Worm (Caenorhabditis elegans) whole organism, young adult: ENCODE results near the gene col-42.

ENCODE experiments used
- B0019.2 ChIP-seq: fragments of 200-800 bp; sonication (Bioruptor generic); conservative IDR thresholded peaks from 2 replicates; pipeline ENCODE4 v1.3.6; 2022; ENCODE audit warnings: missing genetic modification reagents, missing genetic modification characterization, missing compliant biosample characterization
- ama-1 ChIP-seq, 3 experiments: fragments of 150-350 bp in 1 of 3; sonication (generic microtip) in 2 of 3; optimal IDR thresholded peaks; 2 replicates each; lab custom pipeline; 2014 to 2018; ENCODE audit warnings: missing biosample characterization in 2 of 3, missing genetic modification characterization in 2 of 3, missing genetic modification reagents in 2 of 3
- gei-17 ChIP-seq: fragments of 200-800 bp; sonication (Bioruptor generic); optimal IDR thresholded peaks from 2 replicates; lab custom pipeline; 2018; ENCODE audit warnings: mild to moderate bottlenecking, missing genetic modification characterization, missing compliant biosample characterization
- lin-35 ChIP-seq, 3 experiments: fragments of 150-350 bp in 2 of 3; sonication (generic microtip) in 1 of 3; optimal IDR thresholded peaks; 2 replicates each; lab custom pipeline; 2014 to 2018; ENCODE audit warnings: missing biosample characterization in 3 of 3, missing genetic modification characterization in 3 of 3, missing genetic modification reagents in 3 of 3
- lin-40 ChIP-seq: sonication (generic microtip); optimal IDR thresholded peaks from 2 replicates; lab custom pipeline; 2016; ENCODE audit warnings: missing genetic modification characterization, mild to moderate bottlenecking, missing compliant biosample characterization, missing genotype, missing genetic modification reagents
- lir-1 ChIP-seq: fragments of 200-800 bp; sonication (Bioruptor generic); conservative IDR thresholded peaks from 2 replicates; pipeline ENCODE4 v1.3.6; 2022; ENCODE audit warnings: missing genetic modification reagents, missing genetic modification characterization, missing compliant biosample characterization
- nfyb-1 ChIP-seq: fragments of 200-800 bp; sonication (Bioruptor generic); IDR thresholded peaks from 2 replicates; pipeline ENCODE4 v1.3.6; 2022; ENCODE audit warnings: missing genetic modification reagents, missing genetic modification characterization, missing compliant biosample characterization
- nhr-90 ChIP-seq: sonication (generic microtip); optimal IDR thresholded peaks from 2 replicates; lab custom pipeline; 2016; ENCODE audit warnings: missing genotype, mild to moderate bottlenecking, missing genetic modification characterization, missing compliant biosample characterization
- snpc-4 ChIP-seq, 5 experiments: fragments of 150-350 bp in 1 of 5; sonication (generic microtip) in 4 of 5; optimal IDR thresholded peaks; 2 replicates each; lab custom pipeline; 2014 to 2018; ENCODE audit warnings: missing genetic modification characterization in 5 of 5, missing biosample characterization in 3 of 5, antibody characterized with exemption in 2 of 5, mild to moderate bottlenecking in 2 of 5, missing compliant biosample characterization in 2 of 5, missing genotype in 2 of 5, moderate library complexity in 2 of 5, missing genetic modification reagents in 1 of 5
- unc-62 ChIP-seq: fragments of 150-350 bp; optimal IDR thresholded peaks from 2 replicates; lab custom pipeline; 2014; ENCODE audit warnings: missing biosample characterization, missing genetic modification reagents, missing genetic modification characterization
- zim-3 ChIP-seq: sonication (generic microtip); optimal IDR thresholded peaks from 2 replicates; lab custom pipeline; 2017; ENCODE audit warnings: mild to moderate bottlenecking, missing genetic modification characterization, moderate library complexity, missing compliant biosample characterization
- ztf-18 ChIP-seq: sonication (generic microtip); optimal IDR thresholded peaks from 2 replicates; lab custom pipeline; 2016; ENCODE audit warnings: missing genotype, mild to moderate bottlenecking, missing genetic modification characterization, missing compliant biosample characterization

- no peak for TF ChIP-seq zim-3
- TF ChIP-seq B0019.2 (GFP tag; lab: Robert Waterston, UW): no peak
- no peak for TF ChIP-seq lin-40
- TF ChIP-seq gei-17 (GFP tag; lab: Kevin White, UChicago): no peak
- TF ChIP-seq ama-1 (optimal IDR thresholded peaks at IDR 0.05; lab: Kevin White, UChicago): no peak
- no peak for TF ChIP-seq ama-1 (GFP tag; optimal IDR thresholded peaks at IDR 0.05; lab: Kevin White, UChicago)
- no peak for TF ChIP-seq lir-1 (GFP tag; lab: Robert Waterston, UW)
- TF ChIP-seq nfyb-1 (GFP tag; lab: Robert Waterston, UW): no peak
- TF ChIP-seq lin-35 (GFP tag; optimal IDR thresholded peaks at IDR 0.05; lab: Kevin White, UChicago): no peak
- TF ChIP-seq ztf-18 (tag; lab: Kevin White, UChicago): no peak
- TF ChIP-seq nhr-90 (tag; lab: Kevin White, UChicago): no peak
- no peak for TF ChIP-seq unc-62 (GFP tag; lab: Kevin White, UChicago)
- no peak for TF ChIP-seq snpc-4 (GFP tag; optimal IDR thresholded peaks at IDR 0.05; lab: Kevin White, UChicago)
- no peak for TF ChIP-seq snpc-4 (tag; optimal IDR thresholded peaks at IDR 0.05; lab: Kevin White, UChicago)
Measured at ce11 chrV:18613164-18613563, 25.1 kb upstream of the col-42 start.
